Worm (Caenorhabditis elegans) whole organism, young adult: ENCODE data around the gene hsd-2.

ENCODE experiments used
- B0019.2 ChIP-seq: fragments of 200-800 bp; sonication (Bioruptor generic); conservative IDR thresholded peaks from 2 replicates; pipeline ENCODE4 v1.3.6; 2022; ENCODE audit warnings: missing genetic modification reagents, missing genetic modification characterization, missing compliant biosample characterization
- B0261.1 ChIP-seq: sonication (generic microtip); optimal IDR thresholded peaks from 2 replicates; lab custom pipeline; 2016; ENCODE audit warnings: mild to moderate bottlenecking, missing genetic modification characterization, moderate library complexity, missing compliant biosample characterization
- F10E7.11 ChIP-seq: sonication (generic microtip); optimal IDR thresholded peaks from 2 replicates; lab custom pipeline; 2017; ENCODE audit warnings: mild to moderate bottlenecking, missing genetic modification characterization, moderate library complexity, missing compliant biosample characterization
- F49E8.2 ChIP-seq: sonication (generic microtip); optimal IDR thresholded peaks from 3 replicates; lab custom pipeline; 2017; ENCODE audit warnings: missing genetic modification characterization, mild to moderate bottlenecking, missing compliant biosample characterization, antibody characterized with exemption, moderate library complexity; ENCODE audit not compliant: insufficient read depth
- K12H6.12 ChIP-seq: fragments of 200-800 bp; sonication (Bioruptor generic); optimal IDR thresholded peaks from 2 replicates; lab custom pipeline; 2018; ENCODE audit warnings: mild to moderate bottlenecking, missing genetic modification characterization, missing compliant biosample characterization
- Y53G8AR.9 ChIP-seq: fragments of 200-800 bp; sonication (Bioruptor generic); conservative IDR thresholded peaks from 2 replicates; pipeline ENCODE4 v1.3.6; 2022; ENCODE audit warnings: missing genetic modification reagents, missing genetic modification characterization, missing compliant biosample characterization
- Y56A3A.18 ChIP-seq: fragments of 200-800 bp; sonication (Bioruptor generic); IDR thresholded peaks from 2 replicates; pipeline ENCODE4 v1.3.6; 2022; ENCODE audit warnings: missing genetic modification reagents, missing genetic modification characterization, missing compliant biosample characterization
- ama-1 ChIP-seq, 3 experiments: fragments of 150-350 bp in 1 of 3; sonication (generic microtip) in 2 of 3; optimal IDR thresholded peaks; 2 replicates each; lab custom pipeline; 2014 to 2018; ENCODE audit warnings: missing biosample characterization in 2 of 3, missing genetic modification characterization in 2 of 3, missing genetic modification reagents in 2 of 3
- aptf-2 ChIP-seq: fragments of 200-800 bp; sonication (Bioruptor generic); conservative IDR thresholded peaks from 2 replicates; pipeline ENCODE4 v1.3.6; 2022; ENCODE audit warnings: missing genetic modification reagents, missing genetic modification characterization, missing compliant biosample characterization
- attf-3 ChIP-seq: fragments of 200-800 bp; sonication (Bioruptor generic); conservative IDR thresholded peaks from 2 replicates; pipeline ENCODE4 v1.3.6; 2022; ENCODE audit warnings: missing genetic modification reagents, missing genetic modification characterization, missing compliant biosample characterization
- bed-1 ChIP-seq: fragments of 200-800 bp; sonication (Bioruptor generic); IDR thresholded peaks from 2 replicates; pipeline ENCODE4 v1.3.6; 2022; ENCODE audit warnings: missing genetic modification reagents, missing genetic modification characterization, missing compliant biosample characterization
- cebp-1 ChIP-seq, 2 experiments: fragments of 200-800 bp in 1 of 2; sonication (Bioruptor generic) in 1 of 2; sonication (generic microtip) in 1 of 2; IDR thresholded peaks in 1 of 2; optimal IDR thresholded peaks in 1 of 2; 2 replicates each; pipeline versions ENCODE4 v1.3.6 to Lab custom; 2017 to 2022; ENCODE audit warnings: missing compliant biosample characterization in 2 of 2, missing genetic modification characterization in 2 of 2, mild to moderate bottlenecking in 1 of 2, missing genetic modification reagents in 1 of 2, moderate library complexity in 1 of 2
- ceh-27 ChIP-seq: fragments of 200-800 bp; sonication (Bioruptor generic); optimal IDR thresholded peaks from 2 replicates; lab custom pipeline; 2018; ENCODE audit warnings: mild to moderate bottlenecking, missing genetic modification characterization, moderate library complexity, missing compliant biosample characterization
- ceh-58 ChIP-seq: fragments of 200-800 bp; sonication (Bioruptor generic); IDR thresholded peaks from 2 replicates; pipeline ENCODE4 v1.3.6; 2022; ENCODE audit warnings: missing genetic modification characterization, missing compliant biosample characterization
- ceh-79 ChIP-seq: sonication (generic microtip); optimal IDR thresholded peaks from 2 replicates; lab custom pipeline; 2017; ENCODE audit warnings: mild to moderate bottlenecking, missing genetic modification characterization, missing compliant biosample characterization
- die-1 ChIP-seq: sonication (generic microtip); optimal IDR thresholded peaks from 2 replicates; lab custom pipeline; 2016; ENCODE audit warnings: missing genotype, mild to moderate bottlenecking, missing genetic modification characterization, missing compliant biosample characterization
- dpl-1 ChIP-seq: fragments of 150-350 bp; optimal IDR thresholded peaks from 2 replicates; lab custom pipeline; 2014; ENCODE audit warnings: missing biosample characterization, missing genetic modification reagents, missing genetic modification characterization
- ekl-4 ChIP-seq: fragments of 200-800 bp; sonication (Bioruptor generic); IDR thresholded peaks from 2 replicates; pipeline ENCODE4 v1.3.6; 2022; ENCODE audit warnings: missing genetic modification reagents, missing genetic modification characterization, missing compliant biosample characterization
- hmg-1.2 ChIP-seq: fragments of 200-800 bp; sonication (Bioruptor generic); IDR thresholded peaks from 2 replicates; pipeline ENCODE4 v1.3.6; 2022; ENCODE audit warnings: missing genetic modification reagents, missing genetic modification characterization, missing compliant biosample characterization
- lag-1 ChIP-seq: fragments of 200-800 bp; sonication (Bioruptor generic); IDR thresholded peaks from 2 replicates; pipeline ENCODE4 v1.3.6; 2022; ENCODE audit warnings: missing genetic modification reagents, missing genetic modification characterization, missing compliant biosample characterization
- let-607 ChIP-seq, 2 experiments: fragments of 200-800 bp in 1 of 2; sonication (Bioruptor generic) in 1 of 2; sonication (generic microtip) in 1 of 2; optimal IDR thresholded peaks; 2 replicates each; lab custom pipeline; 2016 to 2018; ENCODE audit warnings: mild to moderate bottlenecking in 2 of 2, missing compliant biosample characterization in 2 of 2, missing genetic modification characterization in 2 of 2, moderate library complexity in 2 of 2, missing genotype in 1 of 2
- lin-40 ChIP-seq: sonication (generic microtip); optimal IDR thresholded peaks from 2 replicates; lab custom pipeline; 2016; ENCODE audit warnings: missing genetic modification characterization, mild to moderate bottlenecking, missing compliant biosample characterization, missing genotype, missing genetic modification reagents
- lsl-1 ChIP-seq: fragments of 200-800 bp; sonication (Bioruptor generic); optimal IDR thresholded peaks from 2 replicates; lab custom pipeline; 2018; ENCODE audit warnings: mild to moderate bottlenecking, missing genetic modification characterization, moderate library complexity, missing compliant biosample characterization
- madf-10 ChIP-seq: sonication (generic microtip); optimal IDR thresholded peaks from 2 replicates; lab custom pipeline; 2016; ENCODE audit warnings: mild to moderate bottlenecking, missing genetic modification characterization, missing compliant biosample characterization
- madf-3 ChIP-seq: fragments of 200-800 bp; sonication (Bioruptor generic); IDR thresholded peaks from 2 replicates; pipeline ENCODE4 v1.3.6; 2022; ENCODE audit warnings: missing genetic modification reagents, missing genetic modification characterization, missing compliant biosample characterization
- mcd-1 ChIP-seq: fragments of 200-800 bp; sonication (Bioruptor generic); IDR thresholded peaks from 2 replicates; pipeline ENCODE4 v1.3.6; 2022; ENCODE audit warnings: missing genetic modification reagents, missing genetic modification characterization, missing compliant biosample characterization
- mel-28 ChIP-seq: sonication (generic microtip); optimal IDR thresholded peaks from 2 replicates; lab custom pipeline; 2016; ENCODE audit warnings: borderline replicate concordance, mild to moderate bottlenecking, missing genetic modification characterization, missing compliant biosample characterization
- nfyb-1 ChIP-seq: fragments of 200-800 bp; sonication (Bioruptor generic); IDR thresholded peaks from 2 replicates; pipeline ENCODE4 v1.3.6; 2022; ENCODE audit warnings: missing genetic modification reagents, missing genetic modification characterization, missing compliant biosample characterization
- nhr-80 ChIP-seq: sonication (generic microtip); optimal IDR thresholded peaks from 2 replicates; lab custom pipeline; 2016; ENCODE audit warnings: missing genetic modification characterization, missing compliant biosample characterization
- nhr-90 ChIP-seq: sonication (generic microtip); optimal IDR thresholded peaks from 2 replicates; lab custom pipeline; 2016; ENCODE audit warnings: missing genotype, mild to moderate bottlenecking, missing genetic modification characterization, missing compliant biosample characterization
- pbrm-1 ChIP-seq: fragments of 200-800 bp; sonication (Bioruptor generic); IDR thresholded peaks from 2 replicates; pipeline ENCODE4 v1.3.6; 2022; ENCODE audit warnings: missing genetic modification reagents, missing genetic modification characterization, missing compliant biosample characterization
- pha-4 ChIP-seq: fragments of 150-350 bp; sonication (generic microtip); optimal IDR thresholded peaks from 2 replicates; lab custom pipeline; 2014; ENCODE audit warnings: missing biosample characterization, missing genetic modification reagents, missing genetic modification characterization
- sea-2 ChIP-seq: fragments of 200-800 bp; sonication (Bioruptor generic); IDR thresholded peaks from 2 replicates; pipeline ENCODE4 v1.3.6; 2022; ENCODE audit warnings: missing genetic modification characterization, missing compliant biosample characterization
- tlf-1 ChIP-seq: fragments of 200-800 bp; sonication (Bioruptor generic); optimal IDR thresholded peaks from 2 replicates; lab custom pipeline; 2018; ENCODE audit warnings: mild to moderate bottlenecking, missing genetic modification characterization, missing compliant biosample characterization
- zfh-2 ChIP-seq: fragments of 200-800 bp; sonication (Bioruptor generic); conservative IDR thresholded peaks from 2 replicates; pipeline ENCODE4 v1.3.6; 2022; ENCODE audit warnings: missing genetic modification reagents, missing genetic modification characterization, missing compliant biosample characterization
- ztf-22 ChIP-seq: fragments of 200-800 bp; sonication (Bioruptor generic); optimal IDR thresholded peaks from 2 replicates; lab custom pipeline; 2018; ENCODE audit warnings: mild to moderate bottlenecking, missing genetic modification characterization, moderate library complexity, missing compliant biosample characterization
- ztf-26 ChIP-seq: sonication (generic microtip); optimal IDR thresholded peaks from 2 replicates; lab custom pipeline; 2017; ENCODE audit warnings: missing genetic modification characterization, missing compliant biosample characterization
- ztf-6 ChIP-seq: fragments of 200-800 bp; sonication (Bioruptor generic); IDR thresholded peaks from 2 replicates; pipeline ENCODE4 v1.3.6; 2022; ENCODE audit warnings: missing genetic modification reagents, missing genetic modification characterization, missing compliant biosample characterization

Gene hsd-2

ce11 chrX:4982009-4982625, 22.9 kb upstream of the hsd-2 start (continued):
- TF ChIP-seq ztf-22 (GFP tag; lab: Kevin White, UChicago): no peak
- no peak for TF ChIP-seq lag-1 (GFP tag; lab: Robert Waterston, UW)
- TF ChIP-seq dpl-1 (GFP tag; lab: Kevin White, UChicago): no peak
- TF ChIP-seq cebp-1 (GFP tag; IDR thresholded peaks at IDR 0.05; lab: Robert Waterston, UW): no peak
- TF ChIP-seq cebp-1 (tag; optimal IDR thresholded peaks at IDR 0.05; lab: Kevin White, UChicago): peak; percentile 47
- TF ChIP-seq nfyb-1 (GFP tag; lab: Robert Waterston, UW): peak; percentile 46; the same call in 1 of the 2 replicates
- peak; percentile 44; the same call in 1 of the 2 replicates for TF ChIP-seq ekl-4
- TF ChIP-seq ceh-27: peak; percentile 54
- TF ChIP-seq mel-28 (tag; lab: Kevin White, UChicago): no peak
- no peak for TF ChIP-seq pha-4 (tag; lab: Kevin White, UChicago)
- no peak for TF ChIP-seq Y53G8AR.9 (GFP tag; lab: Robert Waterston, UW)
- TF ChIP-seq mcd-1: peak; percentile 19; the same call in 1 of the 2 replicates
- no peak for TF ChIP-seq ama-1 (optimal IDR thresholded peaks at IDR 0.05; lab: Kevin White, UChicago)
- no peak for TF ChIP-seq ama-1 (GFP tag; optimal IDR thresholded peaks at IDR 0.05; lab: Kevin White, UChicago)
- no peak for TF ChIP-seq die-1 (tag; lab: Kevin White, UChicago)
- TF ChIP-seq ceh-79: no peak

- TF ChIP-seq tlf-1 (GFP tag; lab: Kevin White, UChicago) (no peak), attf-3 (GFP tag; lab: Robert Waterston, UW) (no peak), zfh-2 (GFP tag; lab: Robert Waterston, UW) (peak; percentile 58), Y56A3A.18 (GFP tag; lab: Robert Waterston, UW) (no peak)
Observed at ce11 chrX:4986354-4986753, 18.7 kb upstream of the hsd-2 start.

ce11 chrX:4987617-4988016, 17.4 kb upstream of the hsd-2 start:
- TF ChIP-seq nhr-90 (tag; lab: Kevin White, UChicago) (no peak), zfh-2 (GFP tag; lab: Robert Waterston, UW) (peak; percentile 59; the same call in 1 of the 2 replicates)

- TF ChIP-seq ztf-26 (tag; lab: Kevin White, UChicago): no peak
- TF ChIP-seq zfh-2 (GFP tag; lab: Robert Waterston, UW): peak; percentile 82
- no peak for TF ChIP-seq ceh-58 (GFP tag; lab: Robert Waterston, UW)
- no peak for TF ChIP-seq pbrm-1
- no peak for TF ChIP-seq aptf-2 (GFP tag; lab: Robert Waterston, UW)
- no peak for TF ChIP-seq nhr-80 (tag; lab: Kevin White, UChicago)
- no peak for TF ChIP-seq B0261.1 (tag; lab: Kevin White, UChicago)
- 0 out of 2 replicates have a peak, but pooled peaks have one; percentile 4 for TF ChIP-seq bed-1
- no peak for TF ChIP-seq sea-2 (GFP tag; lab: Robert Waterston, UW)
- TF ChIP-seq F10E7.11: no peak
- no peak for TF ChIP-seq lsl-1 (GFP tag; lab: Kevin White, UChicago)
- no peak for TF ChIP-seq B0019.2 (GFP tag; lab: Robert Waterston, UW)
Observed at ce11 chrX:4992523-4992922, 12.5 kb upstream of the hsd-2 start.

- no peak for TF ChIP-seq Y56A3A.18 (GFP tag; lab: Robert Waterston, UW)
- TF ChIP-seq madf-3 (GFP tag; lab: Robert Waterston, UW): no peak
- no peak for TF ChIP-seq die-1 (tag; lab: Kevin White, UChicago)
- TF ChIP-seq ceh-27: no peak
- TF ChIP-seq aptf-2 (GFP tag; lab: Robert Waterston, UW): no peak
- no peak for TF ChIP-seq cebp-1 (GFP tag; IDR thresholded peaks at IDR 0.05; lab: Robert Waterston, UW)
- TF ChIP-seq cebp-1 (tag; optimal IDR thresholded peaks at IDR 0.05; lab: Kevin White, UChicago): peak; percentile 31
- no peak for TF ChIP-seq ztf-6
- TF ChIP-seq hmg-1.2 (GFP tag; lab: Robert Waterston, UW): peak; percentile 39; the same call in 1 of the 2 replicates
- no peak for TF ChIP-seq lag-1 (GFP tag; lab: Robert Waterston, UW)
- TF ChIP-seq K12H6.12: peak; percentile 32
- no peak for TF ChIP-seq lin-40 (tag; lab: Kevin White, UChicago)
- peak; percentile 86 for TF ChIP-seq mcd-1
- TF ChIP-seq nhr-80 (tag; lab: Kevin White, UChicago): peak; percentile 57
- peak in 1 of 2 experiments; percentile 32 for TF ChIP-seq let-607 (tag; optimal IDR thresholded peaks at IDR 0.05; lab: Kevin White, UChicago)
- no peak for TF ChIP-seq madf-10 (tag; lab: Kevin White, UChicago)
- no peak for TF ChIP-seq F49E8.2 (tag; lab: Kevin White, UChicago)
Observed at ce11 chrX:4997548-4998087, 7.4 kb upstream of the hsd-2 start, which contains the start of gene ZC8.6. TSS of gene ZC8.6 (minus strand) at chrX:4997598.
